Worm (Caenorhabditis elegans): ENCODE measurements around the gene str-89.

ce11 chrV:17706217-17706806 lies 37.7 kb downstream of the str-89 start:
- TF ChIP-seq dao-5 (tag; optimal IDR thresholded peaks at IDR 0.05) (no peak), him-1 (tag; optimal IDR thresholded peaks at IDR 0.05) (no peak)
